Fruit fly (Drosophila melanogaster) whole organism, embryonic: ENCODE data around the gene CG17786.

Experiments used
- CG11696 ChIP-seq: fragments of 200-800 bp; sonication (Bioruptor generic); IDR thresholded peaks from 2 replicates; pipeline ENCODE4 v1.3.6; 2022; ENCODE audit warnings: missing biosample characterization, missing genetic modification characterization
- CG12769 ChIP-seq: fragments of 200-800 bp; sonication (Bioruptor generic); optimal IDR thresholded peaks from 2 replicates; lab custom pipeline; 2019; ENCODE audit warnings: missing biosample characterization, mild to moderate bottlenecking, missing genetic modification characterization, moderate library complexity
- CG13287 ChIP-seq: fragments of 200-800 bp; sonication (Bioruptor generic); IDR thresholded peaks from 2 replicates; pipeline ENCODE4 v1.3.6; 2022; ENCODE audit warnings: missing biosample characterization, missing genetic modification characterization; ENCODE audit not compliant: partially characterized antibody
- CG14667 ChIP-seq: fragments of 200-800 bp; sonication (Bioruptor generic); IDR thresholded peaks from 2 replicates; pipeline ENCODE4 v1.3.6; 2022; ENCODE audit warnings: missing biosample characterization, missing genetic modification characterization
- CG14860 ChIP-seq: fragments of 200-800 bp; sonication (Bioruptor generic); IDR thresholded peaks from 3 replicates; pipeline ENCODE4 v1.3.6; 2022; ENCODE audit warnings: missing biosample characterization, missing genetic modification characterization; ENCODE audit not compliant: partially characterized antibody
- CG1647 ChIP-seq: fragments of 200-800 bp; sonication (Bioruptor generic); optimal IDR thresholded peaks from 3 replicates; lab custom pipeline; 2016; ENCODE audit warnings: missing biosample characterization, missing genetic modification characterization
- CG16815 ChIP-seq: fragments of 200-800 bp; sonication (Bioruptor generic); optimal IDR thresholded peaks from 3 replicates; lab custom pipeline; 2017; ENCODE audit warnings: missing biosample characterization, mild to moderate bottlenecking, missing genetic modification characterization
- CG17568 ChIP-seq: fragments of 200-800 bp; sonication (Bioruptor generic); optimal IDR thresholded peaks from 2 replicates; lab custom pipeline; 2018; ENCODE audit warnings: missing biosample characterization, mild to moderate bottlenecking, missing genetic modification characterization, moderate library complexity
- CG17612 ChIP-seq: fragments of 200-800 bp; sonication (Bioruptor generic); IDR thresholded peaks from 2 replicates; pipeline ENCODE4 v1.3.6; 2022; ENCODE audit warnings: missing biosample characterization, missing genetic modification characterization
- CG17802 ChIP-seq: fragments of 200-800 bp; sonication (Bioruptor generic); optimal IDR thresholded peaks from 2 replicates; lab custom pipeline; 2018; ENCODE audit warnings: missing biosample characterization, mild to moderate bottlenecking, missing genetic modification characterization, moderate library complexity
- CG1792 ChIP-seq: fragments of 200-800 bp; sonication (Bioruptor generic); optimal IDR thresholded peaks from 2 replicates; lab custom pipeline; 2016; ENCODE audit warnings: missing biosample characterization, missing genetic modification characterization
- CG2889 ChIP-seq: fragments of 200-800 bp; sonication (Bioruptor generic); IDR thresholded peaks from 3 replicates; pipeline ENCODE4 v1.3.6; 2022; ENCODE audit warnings: missing biosample characterization, missing genetic modification characterization
- CG30020 ChIP-seq: fragments of 200-800 bp; optimal IDR thresholded peaks from 2 replicates; lab custom pipeline; 2019; ENCODE audit warnings: missing biosample characterization, mild to moderate bottlenecking, missing genetic modification characterization, moderate library complexity
- CG30403 ChIP-seq: fragments of 200-800 bp; sonication (Bioruptor generic); optimal IDR thresholded peaks from 3 replicates; lab custom pipeline; 2016; ENCODE audit warnings: missing biosample characterization, missing genetic modification characterization
- CG3065 ChIP-seq: fragments of 200-800 bp; sonication (Bioruptor generic); optimal IDR thresholded peaks from 2 replicates; lab custom pipeline; 2016; ENCODE audit warnings: missing biosample characterization, missing genetic modification characterization
- CG3163 ChIP-seq: fragments of 200-800 bp; sonication (Bioruptor generic); optimal IDR thresholded peaks from 3 replicates; lab custom pipeline; 2016; ENCODE audit warnings: missing biosample characterization, missing genetic modification characterization
- CG32532 ChIP-seq: fragments of 200-800 bp; sonication (Bioruptor generic); IDR thresholded peaks from 2 replicates; pipeline ENCODE4 v1.3.6; 2022; ENCODE audit warnings: missing biosample characterization, missing genetic modification characterization
- CG4617 ChIP-seq: fragments of 200-800 bp; sonication (Bioruptor generic); optimal IDR thresholded peaks from 3 replicates; lab custom pipeline; 2016; ENCODE audit warnings: missing biosample characterization, missing genetic modification characterization, borderline replicate concordance
- CG4707 ChIP-seq: fragments of 200-800 bp; sonication (Bioruptor generic); optimal IDR thresholded peaks from 2 replicates; lab custom pipeline; 2018; ENCODE audit warnings: missing biosample characterization, mild to moderate bottlenecking, missing genetic modification characterization, moderate library complexity
- CG6683 ChIP-seq: fragments of 200-800 bp; sonication (Bioruptor generic); optimal IDR thresholded peaks from 2 replicates; lab custom pipeline; 2017; ENCODE audit warnings: missing biosample characterization, mild to moderate bottlenecking, missing genetic modification characterization, missing genetic modification reagents
- CG6854 ChIP-seq: fragments of 200-800 bp; sonication (Bioruptor generic); optimal IDR thresholded peaks from 3 replicates; lab custom pipeline; 2017; ENCODE audit warnings: missing biosample characterization, mild to moderate bottlenecking, missing genetic modification characterization
- CG8359 ChIP-seq: fragments of 200-800 bp; sonication (Bioruptor generic); optimal IDR thresholded peaks from 2 replicates; lab custom pipeline; 2017; ENCODE audit warnings: missing biosample characterization, mild to moderate bottlenecking, missing genetic modification characterization, borderline replicate concordance
- CG8478 ChIP-seq: fragments of >200 bp; optimal IDR thresholded peaks from 2 replicates; lab custom pipeline; 2018
- Camta ChIP-seq: fragments of 200-800 bp; sonication (Bioruptor generic); optimal IDR thresholded peaks from 2 replicates; lab custom pipeline; 2016; ENCODE audit warnings: missing biosample characterization, missing genetic modification characterization
- Dp ChIP-seq: fragments of 200-800 bp; sonication (Bioruptor generic); optimal IDR thresholded peaks from 2 replicates; lab custom pipeline; 2018; ENCODE audit warnings: missing biosample characterization, mild to moderate bottlenecking, missing genetic modification characterization, moderate library complexity
- E2f1 ChIP-seq: fragments of 200-800 bp; sonication (Bioruptor generic); IDR thresholded peaks from 2 replicates; pipeline ENCODE4 v1.3.6; 2022; ENCODE audit warnings: missing biosample characterization, missing genetic modification characterization
- Fer1 ChIP-seq: fragments of 200-800 bp; sonication (Bioruptor generic); optimal IDR thresholded peaks from 2 replicates; lab custom pipeline; 2017; ENCODE audit warnings: missing biosample characterization, mild to moderate bottlenecking, missing genetic modification characterization
- Hr51 ChIP-seq, 2 experiments: fragments of 200-800 bp; sonication (Bioruptor generic); optimal IDR thresholded peaks; 2 replicates in 1 of 2; 3 replicates in 1 of 2; lab custom pipeline; 2016 to 2018; ENCODE audit warnings: missing biosample characterization in 2 of 2, missing genetic modification characterization in 2 of 2, mild to moderate bottlenecking in 1 of 2, moderate library complexity in 1 of 2
- Hsf ChIP-seq: fragments of 200-800 bp; sonication (Bioruptor generic); optimal IDR thresholded peaks from 3 replicates; lab custom pipeline; 2016; ENCODE audit warnings: missing biosample characterization, missing genetic modification characterization
- Pdp1 ChIP-seq, 2 experiments: fragments of 200-800 bp; sonication (Bioruptor generic); optimal IDR thresholded peaks; 3 replicates each; lab custom pipeline; 2016; ENCODE audit warnings: missing biosample characterization in 2 of 2, missing genetic modification characterization in 2 of 2, mild to moderate bottlenecking in 1 of 2, moderate library complexity in 1 of 2
- Sin3A ChIP-seq: fragments of >200 bp; optimal IDR thresholded peaks from 2 replicates; lab custom pipeline; 2018
- Sry-β ChIP-seq: fragments of 200-800 bp; sonication (Bioruptor generic); optimal IDR thresholded peaks from 2 replicates; lab custom pipeline; 2018; ENCODE audit warnings: missing biosample characterization, mild to moderate bottlenecking, missing genetic modification characterization, moderate library complexity
- ac ChIP-seq: fragments of 200-800 bp; sonication (Bioruptor generic); optimal IDR thresholded peaks from 3 replicates; lab custom pipeline; 2017; ENCODE audit warnings: missing biosample characterization, mild to moderate bottlenecking, missing genetic modification characterization
- bsh ChIP-seq, 2 experiments: fragments of 200-800 bp; sonication (Bioruptor generic); optimal IDR thresholded peaks; 2 replicates each; lab custom pipeline; 2017 to 2018; ENCODE audit warnings: mild to moderate bottlenecking in 2 of 2, missing biosample characterization in 2 of 2, missing genetic modification characterization in 2 of 2, moderate library complexity in 1 of 2
- caup ChIP-seq: fragments of 200-800 bp; sonication (Bioruptor generic); optimal IDR thresholded peaks from 3 replicates; lab custom pipeline; 2017; ENCODE audit warnings: missing biosample characterization, mild to moderate bottlenecking, missing genetic modification characterization, moderate library complexity; ENCODE audit not compliant: severe bottlenecking
- chif ChIP-seq, 2 experiments: fragments of 200-800 bp; sonication (Bioruptor generic); optimal IDR thresholded peaks; 3 replicates each; lab custom pipeline; 2016; ENCODE audit warnings: missing biosample characterization in 2 of 2, missing genetic modification characterization in 2 of 2
- chinmo ChIP-seq: fragments of 200-800 bp; sonication (Bioruptor generic); IDR thresholded peaks from 4 replicates; pipeline ENCODE4 v1.3.6; 2022; ENCODE audit warnings: missing biosample characterization, missing genetic modification characterization; ENCODE audit not compliant: partially characterized antibody
- corto ChIP-seq: fragments of 200-800 bp; sonication (Bioruptor generic); optimal IDR thresholded peaks from 2 replicates; lab custom pipeline; 2016; ENCODE audit warnings: missing biosample characterization, mild to moderate bottlenecking, missing genetic modification characterization, moderate library complexity
- crc ChIP-seq: fragments of 200-800 bp; sonication (Bioruptor generic); optimal IDR thresholded peaks from 2 replicates; lab custom pipeline; 2016; ENCODE audit warnings: missing biosample characterization, missing genetic modification characterization
- dan ChIP-seq: fragments of 200-800 bp; sonication (Bioruptor generic); IDR thresholded peaks from 2 replicates; pipeline ENCODE4 v1.3.6; 2022; ENCODE audit warnings: missing biosample characterization, missing genetic modification characterization
- h ChIP-seq: fragments of >200 bp; optimal IDR thresholded peaks from 2 replicates; lab custom pipeline; 2017
- inv ChIP-seq: fragments of 200-800 bp; sonication (Bioruptor generic); IDR thresholded peaks from 2 replicates; pipeline ENCODE4 v1.3.6; 2022; ENCODE audit warnings: missing biosample characterization, missing genetic modification characterization; ENCODE audit not compliant: partially characterized antibody
- kni ChIP-seq: fragments of 200-800 bp; sonication (Bioruptor generic); optimal IDR thresholded peaks from 3 replicates; lab custom pipeline; 2017; ENCODE audit warnings: mild to moderate bottlenecking, missing biosample characterization, missing genetic modification reagents, missing genetic modification characterization
- lab ChIP-seq: fragments of 200-800 bp; sonication (Bioruptor generic); optimal IDR thresholded peaks from 3 replicates; lab custom pipeline; 2017; ENCODE audit warnings: missing biosample characterization, missing genetic modification characterization, mild to moderate bottlenecking, moderate library complexity, missing genetic modification reagents
- onecut ChIP-seq: fragments of 200-800 bp; sonication (Bioruptor generic); IDR thresholded peaks from 2 replicates; pipeline ENCODE4 v1.3.6; 2022; ENCODE audit warnings: missing biosample characterization, missing genetic modification characterization
- p53 ChIP-seq: fragments of 200-800 bp; sonication (Bioruptor generic); optimal IDR thresholded peaks from 2 replicates; lab custom pipeline; 2016; ENCODE audit warnings: missing biosample characterization, missing genetic modification characterization
- seq ChIP-seq: fragments of 200-800 bp; sonication (Bioruptor generic); IDR thresholded peaks from 2 replicates; pipeline ENCODE4 v1.3.6; 2022; ENCODE audit warnings: missing biosample characterization, missing genetic modification characterization
- sob ChIP-seq: fragments of 200-800 bp; sonication (Bioruptor generic); IDR thresholded peaks from 2 replicates; pipeline ENCODE4 v1.3.6; 2022; ENCODE audit warnings: missing biosample characterization, missing genetic modification characterization
- trem ChIP-seq: fragments of 200-800 bp; optimal IDR thresholded peaks from 3 replicates; lab custom pipeline; 2019; ENCODE audit warnings: missing biosample characterization, mild to moderate bottlenecking, missing genetic modification characterization, moderate library complexity

CG17786 gene

DNA sequence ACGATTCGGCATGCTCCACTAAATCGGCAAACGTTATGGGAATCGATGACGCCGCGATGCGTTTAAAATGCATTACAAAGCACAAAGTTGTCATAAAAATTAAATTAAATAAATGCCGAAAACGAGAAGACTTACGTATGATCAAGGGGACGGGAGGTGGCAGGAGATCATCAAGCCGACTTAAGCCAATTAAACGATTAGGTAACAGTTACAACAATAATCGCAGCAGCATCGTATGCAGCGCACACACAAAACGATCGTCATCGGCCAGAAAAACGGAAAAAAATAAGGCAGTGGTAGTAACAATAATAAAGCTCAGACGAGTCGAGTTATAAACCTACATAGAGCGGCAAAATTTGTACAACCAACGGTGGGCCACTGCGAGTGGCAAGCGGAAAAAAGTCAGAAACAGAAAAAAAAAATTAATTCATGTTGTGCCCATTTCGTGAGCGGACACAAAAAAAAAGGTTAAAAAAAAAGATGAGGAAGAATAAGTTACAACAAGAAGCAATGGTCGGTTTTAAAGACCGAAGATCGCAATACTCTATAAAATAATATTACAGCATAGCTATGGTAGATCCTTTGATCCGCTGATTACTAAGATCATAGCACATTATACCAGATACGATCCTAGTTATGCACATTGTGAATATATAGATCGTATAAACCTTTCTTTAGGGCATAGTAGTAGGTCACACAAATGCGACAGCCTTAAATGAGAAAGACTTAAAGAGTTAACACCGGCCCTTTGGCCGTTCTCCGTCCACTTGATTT is 12.0 kb downstream of the CG17786 start (continued):
- TF ChIP-seq CG17802 (tag; lab: Kevin White, UChicago) (no peak), CG2889 (GFP tag; lab: Robert Waterston, UW) (no peak; the same call in 2 of the 3 replicates), CG1647 (peak; percentile 13), CG13287 (GFP tag; lab: Robert Waterston, UW) (no peak), CG30020 (no peak), corto (GFP tag; lab: Kevin White, UChicago) (no peak), Sry-β (GFP tag; lab: Kevin White, UChicago) (no peak), Camta (GFP tag; lab: Kevin White, UChicago) (peak; percentile 1), ac (no peak), Hr51 (GFP tag; optimal IDR thresholded peaks at IDR 0.05; lab: Kevin White, UChicago) (peak in 1 of 2 experiments; percentile 78), p53 (GFP tag; lab: Kevin White, UChicago) (no peak), Hsf (GFP tag; lab: Kevin White, UChicago) (peak; percentile 49), kni (peak; percentile 32), h (lab: Kevin White, UChicago) (no peak), CG3163 (GFP tag; lab: Kevin White, UChicago) (no peak), Pdp1 (GFP tag; optimal IDR thresholded peaks at IDR 0.05; lab: Kevin White, UChicago) (peak; percentile 16 to 53), CG4707 (GFP tag; lab: Kevin White, UChicago) (peak; percentile 47), CG14860 (GFP tag; lab: Robert Waterston, UW) (no peak), chinmo (GFP tag; lab: Robert Waterston, UW) (no peak), Dp (GFP tag; lab: Kevin White, UChicago) (no peak), seq (GFP tag; lab: Robert Waterston, UW) (no peak), CG11696 (no peak), CG17568 (GFP tag; lab: Kevin White, UChicago) (no peak), CG32532 (no peak), CG16815 (GFP tag; lab: Kevin White, UChicago) (no peak), caup (GFP tag; lab: Kevin White, UChicago) (no peak), CG4617 (GFP tag; lab: Kevin White, UChicago) (no peak), CG8359 (GFP tag; lab: Kevin White, UChicago) (no peak), lab (GFP tag; lab: Kevin White, UChicago) (peak; percentile 53), chif (GFP tag; optimal IDR thresholded peaks at IDR 0.05; lab: Kevin White, UChicago) (peak; percentile 12 to 39), CG30403 (GFP tag; lab: Kevin White, UChicago) (peak; percentile 31), CG12769 (tag; lab: Kevin White, UChicago) (no peak), dan (no peak), bsh (GFP tag; optimal IDR thresholded peaks at IDR 0.05; lab: Kevin White, UChicago) (peak in 1 of 2 experiments; percentile 74), CG17612 (GFP tag; lab: Robert Waterston, UW) (no peak), crc (GFP tag; lab: Kevin White, UChicago) (no peak), E2f1 (GFP tag; lab: Robert Waterston, UW) (0 out of 2 replicates have a peak, but pooled peaks have one; percentile 28), sob (peak; percentile 42; the same call in 1 of the 2 replicates), onecut (peak; percentile 64), CG3065 (no peak), Sin3A (lab: Kevin White, UChicago) (no peak), trem (no peak), inv (GFP tag; lab: Robert Waterston, UW) (no peak), CG1792 (GFP tag; lab: Kevin White, UChicago) (no peak), CG6683 (GFP tag; lab: Kevin White, UChicago) (no peak), CG14667 (GFP tag; lab: Robert Waterston, UW) (no peak), CG8478 (lab: Kevin White, UChicago) (no peak), CG6854 (GFP tag; lab: Kevin White, UChicago) (no peak), Fer1 (GFP tag; lab: Kevin White, UChicago) (no peak)
